Fruit fly (Drosophila melanogaster): ENCODE data around the gene ss.

DNA sequence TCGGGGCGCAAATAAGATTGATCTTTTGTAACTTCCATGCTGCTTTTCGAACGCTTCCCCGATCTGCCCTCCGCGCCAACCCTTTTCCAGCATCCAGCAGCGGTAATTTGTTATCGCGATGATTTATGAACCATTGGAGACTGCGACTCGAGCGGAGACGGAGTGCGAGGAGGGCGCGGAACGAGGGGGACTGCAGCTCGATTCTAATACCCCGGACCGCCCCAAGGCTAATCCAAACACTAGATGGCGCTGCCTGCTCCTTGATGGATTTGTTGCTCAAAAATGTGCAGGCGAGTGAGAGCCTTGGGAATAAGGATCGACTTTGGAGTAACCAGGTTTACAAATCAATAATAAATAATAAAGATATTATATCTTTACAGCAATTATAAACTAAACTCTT is 4.9 kb upstream of the ss start:
- no peak for TF ChIP-seq Dll (optimal IDR thresholded peaks at IDR 0.05)
- TF ChIP-seq usp (GFP tag; optimal IDR thresholded peaks at IDR 0.05): no peak
- no peak for TF ChIP-seq EcR (GFP tag; optimal IDR thresholded peaks at IDR 0.05)
